Worm (Caenorhabditis elegans) whole organism, early embryonic: ENCODE measurements around the gene cyy-1.

ENCODE experiments used
- F13C5.2 ChIP-seq: sonication (generic microtip); optimal IDR thresholded peaks from 2 replicates; lab custom pipeline; 2017; ENCODE audit warnings: mild to moderate bottlenecking, missing genetic modification characterization, inconsistent platforms, missing compliant biosample characterization
- ama-1 ChIP-seq: fragments of 150-350 bp; optimal IDR thresholded peaks from 2 replicates; lab custom pipeline; 2014
- ceh-13 ChIP-seq: fragments of 200-800 bp; sonication (Bioruptor generic); optimal IDR thresholded peaks from 2 replicates; lab custom pipeline; 2018; ENCODE audit warnings: mild to moderate bottlenecking, missing genetic modification characterization, missing compliant biosample characterization
- ets-7 ChIP-seq: sonication (generic microtip); optimal IDR thresholded peaks from 2 replicates; lab custom pipeline; 2016; ENCODE audit warnings: missing genotype, missing genetic modification characterization, missing compliant biosample characterization
- sea-1 ChIP-seq: fragments of 200-800 bp; sonication (Bioruptor generic); conservative IDR thresholded peaks from 2 replicates; pipeline ENCODE4 v1.3.6; 2022; ENCODE audit warnings: missing genetic modification characterization, missing compliant biosample characterization
- tbx-11 ChIP-seq: fragments of 200-800 bp; sonication (Bioruptor generic); IDR thresholded peaks from 2 replicates; pipeline ENCODE4 v1.3.6; 2022; ENCODE audit warnings: missing genetic modification characterization, missing compliant biosample characterization

DNA sequence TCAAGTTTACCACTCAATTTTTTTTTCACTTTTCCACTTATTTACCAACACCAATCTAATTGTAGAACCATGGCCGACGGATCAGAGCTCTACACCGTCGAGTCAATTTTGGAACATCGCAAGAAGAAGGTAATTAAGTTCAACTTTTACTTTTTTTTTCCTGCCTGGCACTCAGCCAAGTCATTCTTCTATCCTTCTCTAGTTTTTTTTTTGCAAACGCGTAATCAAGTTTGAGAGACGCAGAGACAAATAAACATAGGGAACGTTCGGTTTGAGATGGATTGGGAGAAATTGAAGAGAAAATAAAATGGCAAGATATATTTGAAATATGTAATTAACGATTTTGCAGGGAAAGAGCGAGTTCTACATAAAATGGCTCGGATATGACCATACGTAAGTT is 20.6 kb downstream of the cyy-1 start, which contains the start of gene cec-1:
- no peak for TF ChIP-seq ama-1 (lab: Kevin White, UChicago)
- no peak for TF ChIP-seq tbx-11
- no peak for TF ChIP-seq sea-1 (GFP tag; lab: Robert Waterston, UW)
- no peak for TF ChIP-seq ets-7 (tag; lab: Kevin White, UChicago)
- no peak for TF ChIP-seq ceh-13 (GFP tag; lab: Kevin White, UChicago)
- no peak for TF ChIP-seq F13C5.2 (tag; lab: Kevin White, UChicago)
